Worm (Caenorhabditis elegans): ENCODE data around the gene gcn-1.

The gcn-1 gene

ce11 chrIII:2151480-2151995, at the start of gene gcn-1 (continued):
- peak; percentile 53 for TF ChIP-seq ces-1 (GFP tag; optimal IDR thresholded peaks at IDR 0.05)
- peak; percentile 8 for TF ChIP-seq rbr-2 (tag; optimal IDR thresholded peaks at IDR 0.05)
- peak in 1 of 2 experiments; percentile 82 for TF ChIP-seq unc-62 (GFP tag; optimal IDR thresholded peaks at IDR 0.05 in 1 of 2)
- TF ChIP-seq unc-62 (tag; optimal IDR thresholded peaks at IDR 0.05) = no peak
- no peak for TF ChIP-seq ceh-62 (tag; optimal IDR thresholded peaks at IDR 0.05)
- no peak for TF ChIP-seq nhr-10 (tag; optimal IDR thresholded peaks at IDR 0.05)
- TF ChIP-seq daf-16 (GFP tag; optimal IDR thresholded peaks at IDR 0.05) = no peak
- TF ChIP-seq daf-16 (tag; optimal IDR thresholded peaks at IDR 0.05) = no peak
- no peak for TF ChIP-seq mdt-29 (GFP tag; IDR thresholded peaks at IDR 0.05)

- TF ChIP-seq egl-43 (GFP tag; IDR thresholded peaks at IDR 0.05) (no peak), D1046.2 (GFP tag; IDR thresholded peaks at IDR 0.05) (0 out of 2 replicates have a peak, but pooled peaks have one; percentile 49), unc-62 (GFP tag; optimal IDR thresholded peaks at IDR 0.05 in 1 of 2) (no peak), unc-62 (tag; optimal IDR thresholded peaks at IDR 0.05) (no peak), dpl-1 (GFP tag; optimal IDR thresholded peaks at IDR 0.05) (no peak), tra-1 (GFP tag; IDR thresholded peaks at IDR 0.05) (no peak), daf-8 (GFP tag; IDR thresholded peaks at IDR 0.05) (no peak), R02D3.7 (tag; optimal IDR thresholded peaks at IDR 0.05) (no peak), fos-1 (tag; optimal IDR thresholded peaks at IDR 0.05) (no peak), lin-38 (GFP tag; IDR thresholded peaks at IDR 0.05) (no peak), egl-27 (tag; optimal IDR thresholded peaks at IDR 0.05) (no peak), fkh-10 (GFP tag; optimal IDR thresholded peaks at IDR 0.05) (no peak), aly-2 (tag; optimal IDR thresholded peaks at IDR 0.05) (no peak), skn-1 (tag; optimal IDR thresholded peaks at IDR 0.05) (no peak), F10B5.3 (tag; optimal IDR thresholded peaks at IDR 0.05) (no peak), lir-3 (tag; optimal IDR thresholded peaks at IDR 0.05) (no peak), mep-1 (tag; optimal IDR thresholded peaks at IDR 0.05) (no peak), duxl-1 (tag; optimal IDR thresholded peaks at IDR 0.05; ENCODE audit: poor library complexity) (no peak), attf-4 (tag; optimal IDR thresholded peaks at IDR 0.05) (no peak), aha-1 (tag) (peak; percentile 75), madf-5 (GFP tag; IDR thresholded peaks at IDR 0.05) (no peak), set-16 (GFP tag; IDR thresholded peaks at IDR 0.05) (peak; percentile 79), T20F7.1 (GFP tag; optimal IDR thresholded peaks at IDR 0.05) (no peak)
Measured at ce11 chrIII:2105935-2106334, 45.8 kb upstream of the gcn-1 start.

- TF ChIP-seq aha-1 (tag) = no peak
- TF ChIP-seq ceh-28 (tag; optimal IDR thresholded peaks at IDR 0.05) = no peak
- TF ChIP-seq ceh-20 (GFP tag; IDR thresholded peaks at IDR 0.05) = no peak
- no peak for TF ChIP-seq Y5F2A.4 (GFP tag; optimal IDR thresholded peaks at IDR 0.05)
- TF ChIP-seq lin-13 (GFP tag; optimal IDR thresholded peaks at IDR 0.05) = no peak
- TF ChIP-seq F37D6.2 (tag; optimal IDR thresholded peaks at IDR 0.05) = no peak
- TF ChIP-seq pha-4 (GFP tag; IDR thresholded peaks at IDR 0.05) = no peak
- TF ChIP-seq pha-4 (tag; optimal IDR thresholded peaks at IDR 0.05) = no peak
- TF ChIP-seq snpc-1.2 (GFP tag; IDR thresholded peaks at IDR 0.05) = no peak
- TF ChIP-seq ZK337.2 (GFP tag; IDR thresholded peaks at IDR 0.05) = no peak
- TF ChIP-seq mdl-1 (tag; optimal IDR thresholded peaks at IDR 0.05) = no peak
- TF ChIP-seq nhr-76 (tag; optimal IDR thresholded peaks at IDR 0.05) = no peak
- TF ChIP-seq ces-1 (GFP tag; optimal IDR thresholded peaks at IDR 0.05) = no peak
Measured at ce11 chrIII:2110249-2110648, 41.5 kb upstream of the gcn-1 start, which contains the start of gene Y48G9A.7. TSS of gene Y48G9A.7 (plus strand) at chrIII:2110549.
